Worm (Caenorhabditis elegans) whole organism, young adult: Measurements from ENCODE around the gene ZC250.4.

Experiments
- B0336.3 ChIP-seq: fragments of 200-800 bp; sonication (Bioruptor generic); IDR thresholded peaks from 2 replicates; pipeline ENCODE4 v1.3.6; 2022; ENCODE audit warnings: missing genetic modification characterization, missing compliant biosample characterization
- F22D6.2 ChIP-seq: sonication (generic microtip); optimal IDR thresholded peaks from 2 replicates; lab custom pipeline; 2016; ENCODE audit warnings: mild to moderate bottlenecking, missing genetic modification characterization, missing compliant biosample characterization
- F23B12.7 ChIP-seq: sonication (generic microtip); optimal IDR thresholded peaks from 2 replicates; lab custom pipeline; 2017; ENCODE audit warnings: missing genetic modification characterization, mild to moderate bottlenecking, missing compliant biosample characterization, antibody characterized with exemption, moderate library complexity; ENCODE audit not compliant: insufficient read depth
- F33H1.4 ChIP-seq: fragments of 200-800 bp; sonication (Bioruptor generic); IDR thresholded peaks from 2 replicates; pipeline ENCODE4 v1.3.6; 2022; ENCODE audit warnings: missing genetic modification reagents, missing genetic modification characterization, missing compliant biosample characterization
- F52B5.7 ChIP-seq: sonication (generic microtip); optimal IDR thresholded peaks from 2 replicates; lab custom pipeline; 2016; ENCODE audit warnings: mild to moderate bottlenecking, missing genetic modification characterization, missing compliant biosample characterization
- F55B11.4 ChIP-seq: sonication (generic microtip); optimal IDR thresholded peaks from 2 replicates; lab custom pipeline; 2016; ENCODE audit warnings: missing compliant biosample characterization, missing genetic modification characterization, borderline replicate concordance; ENCODE audit not compliant: insufficient read depth
- F57A8.1 ChIP-seq: fragments of 200-800 bp; sonication (Bioruptor generic); optimal IDR thresholded peaks from 2 replicates; lab custom pipeline; 2018; ENCODE audit warnings: mild to moderate bottlenecking, missing genetic modification characterization, moderate library complexity, missing compliant biosample characterization
- K11D2.4 ChIP-seq: fragments of 200-800 bp; sonication (Bioruptor generic); IDR thresholded peaks from 2 replicates; pipeline ENCODE4 v1.3.6; 2022; ENCODE audit warnings: missing genetic modification reagents, missing genetic modification characterization, missing compliant biosample characterization
- K12H6.12 ChIP-seq: fragments of 200-800 bp; sonication (Bioruptor generic); optimal IDR thresholded peaks from 2 replicates; lab custom pipeline; 2018; ENCODE audit warnings: mild to moderate bottlenecking, missing genetic modification characterization, missing compliant biosample characterization
- T07F8.4 ChIP-seq: sonication (generic microtip); optimal IDR thresholded peaks from 2 replicates; lab custom pipeline; 2016; ENCODE audit warnings: mild to moderate bottlenecking, missing genetic modification characterization, moderate library complexity, missing compliant biosample characterization
- T26A5.8 ChIP-seq: sonication (generic microtip); optimal IDR thresholded peaks from 2 replicates; lab custom pipeline; 2016; ENCODE audit warnings: missing genetic modification characterization, missing compliant biosample characterization
- Y53F4B.3 ChIP-seq: fragments of 200-800 bp; sonication (Bioruptor generic); IDR thresholded peaks from 2 replicates; pipeline ENCODE4 v1.3.6; 2022; ENCODE audit warnings: missing genetic modification reagents, missing genetic modification characterization, missing compliant biosample characterization
- Y95B8A.8 ChIP-seq: fragments of 200-800 bp; sonication (Bioruptor generic); IDR thresholded peaks from 2 replicates; pipeline ENCODE4 v1.3.6; 2022; ENCODE audit warnings: missing genetic modification reagents, missing genetic modification characterization, missing compliant biosample characterization
- ZK185.1 ChIP-seq: sonication (generic microtip); optimal IDR thresholded peaks from 2 replicates; lab custom pipeline; 2016; ENCODE audit warnings: mild to moderate bottlenecking, missing genetic modification characterization, missing compliant biosample characterization; ENCODE audit not compliant: poor library complexity, severe bottlenecking
- aptf-2 ChIP-seq: fragments of 200-800 bp; sonication (Bioruptor generic); conservative IDR thresholded peaks from 2 replicates; pipeline ENCODE4 v1.3.6; 2022; ENCODE audit warnings: missing genetic modification reagents, missing genetic modification characterization, missing compliant biosample characterization
- aptf-3 ChIP-seq: fragments of 200-800 bp; sonication (Bioruptor generic); IDR thresholded peaks from 2 replicates; pipeline ENCODE4 v1.3.6; 2022; ENCODE audit warnings: missing genetic modification characterization, missing compliant biosample characterization
- atf-7 ChIP-seq: sonication (generic microtip); optimal IDR thresholded peaks from 2 replicates; lab custom pipeline; 2017; ENCODE audit warnings: mild to moderate bottlenecking, missing genetic modification characterization, missing compliant biosample characterization
- athp-1 ChIP-seq: sonication (generic microtip); optimal IDR thresholded peaks from 2 replicates; lab custom pipeline; 2017; ENCODE audit warnings: mild to moderate bottlenecking, missing genetic modification characterization, missing compliant biosample characterization
- bed-2 ChIP-seq: fragments of 200-800 bp; sonication (Bioruptor generic); IDR thresholded peaks from 2 replicates; pipeline ENCODE4 v1.3.6; 2022; ENCODE audit warnings: missing genetic modification reagents, missing genetic modification characterization, missing compliant biosample characterization
- cebp-1 ChIP-seq, 2 experiments: fragments of 200-800 bp in 1 of 2; sonication (Bioruptor generic) in 1 of 2; sonication (generic microtip) in 1 of 2; IDR thresholded peaks in 1 of 2; optimal IDR thresholded peaks in 1 of 2; 2 replicates each; pipeline versions ENCODE4 v1.3.6 to Lab custom; 2017 to 2022; ENCODE audit warnings: missing compliant biosample characterization in 2 of 2, missing genetic modification characterization in 2 of 2, mild to moderate bottlenecking in 1 of 2, missing genetic modification reagents in 1 of 2, moderate library complexity in 1 of 2
- cebp-2 ChIP-seq: fragments of 200-800 bp; sonication (Bioruptor generic); IDR thresholded peaks from 2 replicates; pipeline ENCODE4 v1.3.6; 2022; ENCODE audit warnings: missing genetic modification characterization, missing compliant biosample characterization
- die-1 ChIP-seq: sonication (generic microtip); optimal IDR thresholded peaks from 2 replicates; lab custom pipeline; 2016; ENCODE audit warnings: missing genotype, mild to moderate bottlenecking, missing genetic modification characterization, missing compliant biosample characterization
- efl-1 ChIP-seq: fragments of 150-350 bp; optimal IDR thresholded peaks from 2 replicates; lab custom pipeline; 2014; ENCODE audit warnings: missing biosample characterization, missing genetic modification reagents, missing genetic modification characterization
- egl-44 ChIP-seq: fragments of 200-800 bp; sonication (Bioruptor generic); IDR thresholded peaks from 2 replicates; pipeline ENCODE4 v1.3.6; 2022; ENCODE audit warnings: missing genetic modification reagents, missing genetic modification characterization, missing compliant biosample characterization
- hsf-1 ChIP-seq: fragments of 200-800 bp; sonication (Bioruptor generic); IDR thresholded peaks from 2 replicates; pipeline ENCODE4 v1.3.6; 2022; ENCODE audit warnings: missing genetic modification reagents, missing genetic modification characterization, missing compliant biosample characterization
- let-526 ChIP-seq: fragments of 200-800 bp; sonication (Bioruptor generic); IDR thresholded peaks from 2 replicates; pipeline ENCODE4 v1.3.6; 2022; ENCODE audit warnings: missing genetic modification reagents, missing genetic modification characterization, missing compliant biosample characterization
- let-607 ChIP-seq, 2 experiments: fragments of 200-800 bp in 1 of 2; sonication (Bioruptor generic) in 1 of 2; sonication (generic microtip) in 1 of 2; optimal IDR thresholded peaks; 2 replicates each; lab custom pipeline; 2016 to 2018; ENCODE audit warnings: mild to moderate bottlenecking in 2 of 2, missing compliant biosample characterization in 2 of 2, missing genetic modification characterization in 2 of 2, moderate library complexity in 2 of 2, missing genotype in 1 of 2
- lin-40 ChIP-seq: sonication (generic microtip); optimal IDR thresholded peaks from 2 replicates; lab custom pipeline; 2016; ENCODE audit warnings: missing genetic modification characterization, mild to moderate bottlenecking, missing compliant biosample characterization, missing genotype, missing genetic modification reagents
- lsy-27 ChIP-seq: sonication (generic microtip); optimal IDR thresholded peaks from 2 replicates; lab custom pipeline; 2017; ENCODE audit warnings: missing genetic modification characterization, mild to moderate bottlenecking, missing compliant biosample characterization, antibody characterized with exemption, missing genotype, borderline replicate concordance; ENCODE audit not compliant: insufficient read depth
- madf-10 ChIP-seq: sonication (generic microtip); optimal IDR thresholded peaks from 2 replicates; lab custom pipeline; 2016; ENCODE audit warnings: mild to moderate bottlenecking, missing genetic modification characterization, missing compliant biosample characterization
- madf-6 ChIP-seq: fragments of 200-800 bp; sonication (Bioruptor generic); IDR thresholded peaks from 2 replicates; pipeline ENCODE4 v1.3.6; 2022; ENCODE audit warnings: missing genetic modification reagents, missing genetic modification characterization, missing compliant biosample characterization
- madf-8 ChIP-seq: fragments of 200-800 bp; sonication (Bioruptor generic); conservative IDR thresholded peaks from 2 replicates; pipeline ENCODE4 v1.3.6; 2022; ENCODE audit warnings: missing genetic modification reagents, missing genetic modification characterization, missing compliant biosample characterization
- mcd-1 ChIP-seq: fragments of 200-800 bp; sonication (Bioruptor generic); IDR thresholded peaks from 2 replicates; pipeline ENCODE4 v1.3.6; 2022; ENCODE audit warnings: missing genetic modification reagents, missing genetic modification characterization, missing compliant biosample characterization
- mel-28 ChIP-seq: sonication (generic microtip); optimal IDR thresholded peaks from 2 replicates; lab custom pipeline; 2016; ENCODE audit warnings: borderline replicate concordance, mild to moderate bottlenecking, missing genetic modification characterization, missing compliant biosample characterization
- nfya-2 ChIP-seq: fragments of 200-800 bp; sonication (Bioruptor generic); IDR thresholded peaks from 2 replicates; pipeline ENCODE4 v1.3.6; 2022; ENCODE audit warnings: missing genetic modification reagents, missing genetic modification characterization, missing compliant biosample characterization
- pha-4 ChIP-seq: fragments of 150-350 bp; sonication (generic microtip); optimal IDR thresholded peaks from 2 replicates; lab custom pipeline; 2014; ENCODE audit warnings: missing biosample characterization, missing genetic modification reagents, missing genetic modification characterization
- rpc-1 ChIP-seq, 2 experiments: fragments of 150-350 bp in 1 of 2; sonication (generic microtip) in 1 of 2; optimal IDR thresholded peaks; 2 replicates each; lab custom pipeline; 2014 to 2018; ENCODE audit warnings: missing biosample characterization in 1 of 2, missing genetic modification characterization in 1 of 2, missing genetic modification reagents in 1 of 2, missing genotype in 1 of 2
- sptf-2 ChIP-seq: fragments of 200-800 bp; sonication (Bioruptor generic); optimal IDR thresholded peaks from 2 replicates; lab custom pipeline; 2018; ENCODE audit warnings: mild to moderate bottlenecking, missing genetic modification characterization, missing compliant biosample characterization
- tbp1 ChIP-seq: fragments of 200-800 bp; sonication (Bioruptor generic); optimal IDR thresholded peaks from 2 replicates; lab custom pipeline; 2018; ENCODE audit warnings: mild to moderate bottlenecking, missing genetic modification characterization, missing compliant biosample characterization
- tbx-9 ChIP-seq: sonication (generic microtip); optimal IDR thresholded peaks from 2 replicates; lab custom pipeline; 2016; ENCODE audit warnings: borderline replicate concordance, missing genetic modification characterization, inconsistent platforms, missing compliant biosample characterization
- unc-130 ChIP-seq: sonication (generic microtip); optimal IDR thresholded peaks from 2 replicates; lab custom pipeline; 2016; ENCODE audit warnings: missing genetic modification reagents, missing genetic modification characterization, missing compliant biosample characterization
- unc-62 ChIP-seq: fragments of 150-350 bp; optimal IDR thresholded peaks from 2 replicates; lab custom pipeline; 2014; ENCODE audit warnings: missing biosample characterization, missing genetic modification reagents, missing genetic modification characterization
- zfh-2 ChIP-seq: fragments of 200-800 bp; sonication (Bioruptor generic); conservative IDR thresholded peaks from 2 replicates; pipeline ENCODE4 v1.3.6; 2022; ENCODE audit warnings: missing genetic modification reagents, missing genetic modification characterization, missing compliant biosample characterization
- ztf-25 ChIP-seq: fragments of 200-800 bp; sonication (Bioruptor generic); IDR thresholded peaks from 2 replicates; pipeline ENCODE4 v1.3.6; 2022; ENCODE audit warnings: missing genetic modification reagents, missing genetic modification characterization, missing compliant biosample characterization
- ztf-26 ChIP-seq: sonication (generic microtip); optimal IDR thresholded peaks from 2 replicates; lab custom pipeline; 2017; ENCODE audit warnings: missing genetic modification characterization, missing compliant biosample characterization
- ztf-28 ChIP-seq: fragments of 200-800 bp; sonication (Bioruptor generic); IDR thresholded peaks from 2 replicates; pipeline ENCODE4 v1.3.6; 2022; ENCODE audit warnings: missing genetic modification reagents, missing genetic modification characterization, missing compliant biosample characterization
- ztf-6 ChIP-seq: fragments of 200-800 bp; sonication (Bioruptor generic); IDR thresholded peaks from 2 replicates; pipeline ENCODE4 v1.3.6; 2022; ENCODE audit warnings: missing genetic modification reagents, missing genetic modification characterization, missing compliant biosample characterization

Gene ZC250.4

ce11 chrV:5835979-5836615, 23.2 kb upstream of the ZC250.4 start (continued):
- TF ChIP-seq pha-4 (no peak), unc-62 (GFP tag; lab: Kevin White, UChicago) (no peak), F55B11.4 (tag; lab: Kevin White, UChicago) (no peak), rpc-1 (optimal IDR thresholded peaks at IDR 0.05; lab: Kevin White, UChicago) (no peak), rpc-1 (tag; optimal IDR thresholded peaks at IDR 0.05; lab: Kevin White, UChicago) (no peak), F22D6.2 (tag; lab: Kevin White, UChicago) (peak; percentile 47), let-526 (GFP tag; lab: Robert Waterston, UW) (no peak), madf-6 (no peak), aptf-3 (GFP tag; lab: Robert Waterston, UW) (no peak), ztf-25 (GFP tag; lab: Robert Waterston, UW) (no peak), tbp1 (no peak), lin-40 (peak; percentile 70), F52B5.7 (no peak), aptf-2 (GFP tag; lab: Robert Waterston, UW) (no peak), Y95B8A.8 (GFP tag; lab: Robert Waterston, UW) (no peak), egl-44 (GFP tag; lab: Robert Waterston, UW) (no peak), K11D2.4 (GFP tag; lab: Robert Waterston, UW) (0 out of 2 replicates have a peak, but pooled peaks have one; percentile 15), cebp-2 (GFP tag; lab: Robert Waterston, UW) (no peak), cebp-1 (GFP tag; IDR thresholded peaks at IDR 0.05; lab: Robert Waterston, UW) (no peak), cebp-1 (tag; optimal IDR thresholded peaks at IDR 0.05; lab: Kevin White, UChicago) (no peak), B0336.3 (GFP tag; lab: Robert Waterston, UW) (peak; percentile 65; the same call in 1 of the 2 replicates), hsf-1 (GFP tag; lab: Robert Waterston, UW) (0 out of 2 replicates have a peak, but pooled peaks have one; percentile 20), F23B12.7 (tag; lab: Kevin White, UChicago) (no peak), tbx-9 (tag; lab: Kevin White, UChicago) (no peak), nfya-2 (GFP tag; lab: Robert Waterston, UW) (no peak), ztf-26 (tag; lab: Kevin White, UChicago) (peak; percentile 94), atf-7 (tag; lab: Kevin White, UChicago) (no peak), ztf-28 (GFP tag; lab: Robert Waterston, UW) (no peak), efl-1 (GFP tag; lab: Kevin White, UChicago) (no peak), let-607 (tag; optimal IDR thresholded peaks at IDR 0.05; lab: Kevin White, UChicago) (no peak), mel-28 (tag; lab: Kevin White, UChicago) (no peak), ZK185.1 (no peak), madf-10 (tag; lab: Kevin White, UChicago) (no peak), T07F8.4 (tag; lab: Kevin White, UChicago) (no peak), mcd-1 (GFP tag; lab: Robert Waterston, UW) (peak; percentile 47), athp-1 (tag; lab: Kevin White, UChicago) (no peak), Y53F4B.3 (GFP tag; lab: Robert Waterston, UW) (no peak), ztf-6 (GFP tag; lab: Robert Waterston, UW) (no peak), sptf-2 (GFP tag; lab: Kevin White, UChicago) (no peak), zfh-2 (GFP tag; lab: Robert Waterston, UW) (peak; percentile 95), F57A8.1 (GFP tag; lab: Kevin White, UChicago) (no peak), die-1 (tag; lab: Kevin White, UChicago) (peak; percentile 4), lsy-27 (no peak), madf-8 (GFP tag; lab: Robert Waterston, UW) (no peak), unc-130 (GFP tag; lab: Kevin White, UChicago) (no peak), bed-2 (GFP tag; lab: Robert Waterston, UW) (no peak), T26A5.8 (tag; lab: Kevin White, UChicago) (no peak), F33H1.4 (GFP tag; lab: Robert Waterston, UW) (no peak), K12H6.12 (tag; lab: Kevin White, UChicago) (no peak)
